Worm (Caenorhabditis elegans): Measurements from ENCODE around the gene M57.2.

DNA sequence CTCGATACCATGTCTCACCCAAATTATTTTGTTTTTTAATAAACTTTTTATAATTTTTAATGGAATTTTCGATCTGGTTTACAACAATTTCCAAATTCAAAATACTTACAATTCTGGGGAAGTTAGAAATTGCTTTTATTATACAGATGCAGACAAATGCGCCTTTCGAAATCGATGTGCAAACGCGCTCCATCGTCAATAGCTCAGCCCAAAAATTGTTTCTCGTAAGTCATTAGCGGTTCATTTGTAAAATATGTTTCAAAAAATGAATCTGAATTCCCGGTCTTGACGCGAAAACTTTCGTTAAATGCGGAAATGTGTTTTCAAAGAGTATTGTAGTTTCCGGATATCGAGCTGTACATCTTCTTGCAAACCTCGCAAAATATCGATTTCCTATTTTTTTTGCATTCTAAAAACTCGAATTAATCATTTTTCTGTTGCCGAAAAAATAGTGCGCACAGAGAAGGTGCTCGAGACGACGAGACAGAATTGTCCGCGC, 52.4 kb downstream of the M57.2 start, which contains the start of gene Y37E11B.1:
- no peak for TF ChIP-seq aly-2 (tag; optimal IDR thresholded peaks at IDR 0.05)
- TF ChIP-seq unc-62 (GFP tag; optimal IDR thresholded peaks at IDR 0.05), result no peak
- no peak for TF ChIP-seq mdl-1 (tag; optimal IDR thresholded peaks at IDR 0.05)
- TF ChIP-seq elt-2 (tag; optimal IDR thresholded peaks at IDR 0.05), result no peak
- no peak for TF ChIP-seq ZK546.5 (tag; optimal IDR thresholded peaks at IDR 0.05)
- TF ChIP-seq ama-1 (optimal IDR thresholded peaks at IDR 0.05), result no peak
- TF ChIP-seq nhr-12 (tag; optimal IDR thresholded peaks at IDR 0.05), result no peak

All from whole organism, L3 larva.